Fruit fly (Drosophila melanogaster): ENCODE measurements around the gene Burs.

Burs gene

DNA sequence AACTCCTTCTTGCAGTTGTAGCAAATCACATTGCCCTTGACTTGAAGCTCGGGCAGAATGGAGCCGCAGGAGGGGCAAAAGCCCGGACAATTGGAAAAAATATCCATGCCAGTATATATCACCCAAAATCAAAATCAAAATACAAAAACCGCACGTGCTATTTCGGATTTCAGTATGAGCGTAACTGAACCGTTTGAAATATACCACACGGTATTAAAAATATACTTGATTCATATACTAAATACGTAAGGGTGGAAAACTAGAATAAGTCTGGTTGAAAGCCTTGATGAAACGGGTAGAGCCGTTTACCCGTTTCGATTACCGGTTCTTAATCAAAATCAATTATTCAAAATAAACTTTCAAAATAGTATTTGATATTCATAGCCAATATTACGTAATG lies 8.3 kb downstream of the Burs start, which contains the start of gene Polr1H (continued):
- TF ChIP-seq Lim3 (GFP tag; IDR thresholded peaks at IDR 0.05) (no peak), CG3407 (GFP tag; optimal IDR thresholded peaks at IDR 0.05) (no peak), B-H1 (GFP tag; IDR thresholded peaks at IDR 0.05) (no peak), CG10147 (GFP tag; optimal IDR thresholded peaks at IDR 0.05) (no peak), ab (GFP tag; optimal IDR thresholded peaks at IDR 0.05) (no peak), cwo (GFP tag; optimal IDR thresholded peaks at IDR 0.05) (peak; percentile 91), CG4707 (GFP tag; optimal IDR thresholded peaks at IDR 0.05) (no peak), her (GFP tag; optimal IDR thresholded peaks at IDR 0.05) (no peak), Hsf (GFP tag; optimal IDR thresholded peaks at IDR 0.05) (no peak), Six4 (GFP tag; optimal IDR thresholded peaks at IDR 0.05) (no peak), chinmo (GFP tag; IDR thresholded peaks at IDR 0.05; ENCODE audit: partially characterized antibody) (0 out of 4 replicates have a peak, but pooled peaks have one; percentile 57), CG12659 (GFP tag; optimal IDR thresholded peaks at IDR 0.05) (peak; percentile 37), phol (tag; optimal IDR thresholded peaks at IDR 0.05) (no peak), CG7271 (tag; optimal IDR thresholded peaks at IDR 0.05) (no peak), row (GFP tag; IDR thresholded peaks at IDR 0.05) (no peak), HHEX (GFP tag; optimal IDR thresholded peaks at IDR 0.05) (no peak), nmo (GFP tag; optimal IDR thresholded peaks at IDR 0.05) (peak; percentile 26), gcm (GFP tag; optimal IDR thresholded peaks at IDR 0.05) (no peak), Sox102F (GFP tag; optimal IDR thresholded peaks at IDR 0.05) (no peak), Lhr (GFP tag; optimal IDR thresholded peaks at IDR 0.05) (peak; percentile 70), CG8478 (optimal IDR thresholded peaks at IDR 0.05) (no peak), maf-S (GFP tag; optimal IDR thresholded peaks at IDR 0.05) (no peak), trem (tag; optimal IDR thresholded peaks at IDR 0.05) (peak; percentile 69), CG12104 (GFP tag; optimal IDR thresholded peaks at IDR 0.05) (no peak), oc (tag; optimal IDR thresholded peaks at IDR 0.05) (no peak), Sry-δ (GFP tag; optimal IDR thresholded peaks at IDR 0.05) (peak; percentile 22), CG9797 (GFP tag; optimal IDR thresholded peaks at IDR 0.05) (peak; percentile 74), CHES-1-like (GFP tag; optimal IDR thresholded peaks at IDR 0.05) (no peak), YL-1 (GFP tag; optimal IDR thresholded peaks at IDR 0.05) (peak; percentile 56), emc (GFP tag; optimal IDR thresholded peaks at IDR 0.05) (no peak), Jarid2 (GFP tag; optimal IDR thresholded peaks at IDR 0.05) (no peak), CG13624 (GFP tag; optimal IDR thresholded peaks at IDR 0.05) (peak; percentile 24), PHDP (tag; optimal IDR thresholded peaks at IDR 0.05) (no peak), CG4730 (GFP tag; IDR thresholded peaks at IDR 0.05) (no peak), dmrt11E (tag; optimal IDR thresholded peaks at IDR 0.05) (no peak), knrl (GFP tag; IDR thresholded peaks at IDR 0.05; ENCODE audit: partially characterized antibody) (peak; percentile 8; the same call in 1 of the 3 replicates), CG3847 (GFP tag; IDR thresholded peaks at IDR 0.05) (no peak), CG14860 (GFP tag; IDR thresholded peaks at IDR 0.05; ENCODE audit: partially characterized antibody) (no peak), CG34224 (GFP tag; IDR thresholded peaks at IDR 0.05; ENCODE audit: partially characterized antibody) (no peak), ci (GFP tag; IDR thresholded peaks at IDR 0.05) (no peak), Dp (GFP tag; optimal IDR thresholded peaks at IDR 0.05) (peak; percentile 81), tx (GFP tag; optimal IDR thresholded peaks at IDR 0.05) (no peak), ato (GFP tag; IDR thresholded peaks at IDR 0.05; ENCODE audit: partially characterized antibody) (no peak), CG32767 (GFP tag; IDR thresholded peaks at IDR 0.05) (no peak), pnt (GFP tag; optimal IDR thresholded peaks at IDR 0.05) (no peak), Usf (GFP tag; optimal IDR thresholded peaks at IDR 0.05) (no peak), CG14050 (GFP tag; IDR thresholded peaks at IDR 0.05) (no peak), vvl (GFP tag; IDR thresholded peaks at IDR 0.05) (peak; percentile 36; the same call in 1 of the 2 replicates), CrebB (tag; optimal IDR thresholded peaks at IDR 0.05) (no peak), Bgb (GFP tag; IDR thresholded peaks at IDR 0.05; ENCODE audit: partially characterized antibody) (no peak), Ravus (GFP tag; IDR thresholded peaks at IDR 0.05) (no peak)
